Fruit fly (Drosophila melanogaster) whole organism, adult: ENCODE results near the gene ocn.
A peak's percentile ranks its signal among the peaks of the same experiment; 100 is the strongest.

Source experiments
- CG11617 ChIP-seq: fragments of 200-800 bp; sonication (Bioruptor generic); optimal IDR thresholded peaks from 2 replicates; lab custom pipeline; 2017; ENCODE audit warnings: mild to moderate bottlenecking, missing biosample characterization, missing genetic modification reagents, missing genetic modification characterization
- CG12768 ChIP-seq: fragments of 200-800 bp; sonication (Bioruptor generic); optimal IDR thresholded peaks from 2 replicates; lab custom pipeline; 2017; ENCODE audit warnings: missing biosample characterization, missing genetic modification characterization, mild to moderate bottlenecking, moderate library complexity, missing genetic modification reagents
- CG14711 ChIP-seq: fragments of 200-800 bp; sonication (Bioruptor generic); optimal IDR thresholded peaks from 2 replicates; lab custom pipeline; 2018; ENCODE audit warnings: missing biosample characterization, mild to moderate bottlenecking, missing genetic modification characterization, moderate library complexity
- CG1620 ChIP-seq: fragments of 200-800 bp; sonication (Bioruptor generic); optimal IDR thresholded peaks from 2 replicates; lab custom pipeline; 2016; ENCODE audit warnings: missing biosample characterization, missing genetic modification characterization
- CG33017 ChIP-seq: fragments of 200-800 bp; sonication (Bioruptor generic); optimal IDR thresholded peaks from 2 replicates; lab custom pipeline; 2018; ENCODE audit warnings: missing biosample characterization, mild to moderate bottlenecking, missing genetic modification characterization, moderate library complexity
- CG5204 ChIP-seq: fragments of 200-800 bp; sonication (Bioruptor generic); optimal IDR thresholded peaks from 2 replicates; lab custom pipeline; 2016; ENCODE audit warnings: missing biosample characterization, missing genetic modification characterization
- CG7045 ChIP-seq: fragments of 200-800 bp; sonication (Bioruptor generic); optimal IDR thresholded peaks from 2 replicates; lab custom pipeline; 2017; ENCODE audit warnings: missing biosample characterization, mild to moderate bottlenecking, missing genetic modification characterization
- CG7101 ChIP-seq: fragments of 200-800 bp; sonication (Bioruptor generic); optimal IDR thresholded peaks from 2 replicates; lab custom pipeline; 2018; ENCODE audit warnings: missing biosample characterization, mild to moderate bottlenecking, missing genetic modification characterization, moderate library complexity
- Clk ChIP-seq: fragments of 200-800 bp; sonication (Bioruptor generic); optimal IDR thresholded peaks from 2 replicates; lab custom pipeline; 2017; ENCODE audit warnings: missing biosample characterization, missing genetic modification characterization
- Crg-1 ChIP-seq: fragments of 200-800 bp; sonication (Bioruptor generic); optimal IDR thresholded peaks from 2 replicates; lab custom pipeline; 2016; ENCODE audit warnings: missing biosample characterization, missing genetic modification characterization
- Hr96 ChIP-seq: fragments of 200-800 bp; sonication (Bioruptor generic); optimal IDR thresholded peaks from 2 replicates; lab custom pipeline; 2016; ENCODE audit warnings: missing biosample characterization, missing genetic modification characterization
- Mnt ChIP-seq: fragments of 200-800 bp; sonication (Bioruptor generic); optimal IDR thresholded peaks from 2 replicates; lab custom pipeline; 2016; ENCODE audit warnings: missing biosample characterization, mild to moderate bottlenecking, missing genetic modification characterization
- bab1 ChIP-seq: fragments of 200-800 bp; sonication (Bioruptor generic); optimal IDR thresholded peaks from 3 replicates; lab custom pipeline; 2019; ENCODE audit warnings: missing biosample characterization, mild to moderate bottlenecking, missing genetic modification characterization, moderate library complexity
- cic ChIP-seq: fragments of 200-800 bp; sonication (Bioruptor generic); optimal IDR thresholded peaks from 2 replicates; lab custom pipeline; 2017; ENCODE audit warnings: missing biosample characterization, mild to moderate bottlenecking, missing genetic modification characterization, moderate library complexity
- cnc ChIP-seq, 2 experiments: fragments of >200 bp; optimal IDR thresholded peaks; 2 replicates each; lab custom pipeline; 2017
- kay ChIP-seq: fragments of 200-800 bp; sonication (Bioruptor generic); peaks from one replicate; lab custom pipeline; 2016; ENCODE audit warnings: missing biosample characterization, missing genetic modification characterization, borderline replicate concordance
- ovo ChIP-seq: fragments of 200-800 bp; sonication (Bioruptor generic); optimal IDR thresholded peaks from 2 replicates; lab custom pipeline; 2016; ENCODE audit warnings: missing biosample characterization, missing genetic modification characterization
- pad ChIP-seq: fragments of 200-800 bp; sonication (Bioruptor generic); optimal IDR thresholded peaks from 3 replicates; lab custom pipeline; 2017; ENCODE audit warnings: missing biosample characterization, missing genetic modification characterization, mild to moderate bottlenecking, moderate library complexity, missing genetic modification reagents
- tj ChIP-seq: fragments of 200-800 bp; sonication (Bioruptor generic); optimal IDR thresholded peaks from 3 replicates; lab custom pipeline; 2017; ENCODE audit warnings: missing biosample characterization, mild to moderate bottlenecking, missing genetic modification characterization, moderate library complexity
- toe ChIP-seq: fragments of 200-800 bp; sonication (Bioruptor generic); optimal IDR thresholded peaks from 2 replicates; lab custom pipeline; 2016; ENCODE audit warnings: missing biosample characterization, missing genetic modification characterization

ocn gene

dm6 chr3R:30000286-30000685, 37.2 kb downstream of the ocn start, which contains the start of gene Tace:
Tace (plus strand) TSS chr3R:30000530.
- TF ChIP-seq CG7101 (tag; lab: Kevin White, UChicago) (no peak), Crg-1 (no peak), ovo (GFP tag; lab: Kevin White, UChicago) (peak; percentile 9), CG11617 (no peak)

dm6 chr3R:29999495-29999894, 38.0 kb downstream of the ocn start, which contains the start of gene CG34298:
CG34298 (plus strand) TSS chr3R:29999795.
- TF ChIP-seq tj (GFP tag; lab: Kevin White, UChicago): no peak
- TF ChIP-seq CG14711: no peak
- TF ChIP-seq CG11617: no peak
- no peak for TF ChIP-seq CG7045 (GFP tag; lab: Kevin White, UChicago)
- no peak for TF ChIP-seq bab1 (GFP tag; lab: Kevin White, UChicago)
- TF ChIP-seq CG7101 (tag; lab: Kevin White, UChicago): no peak
- no peak for TF ChIP-seq Clk (GFP tag; lab: Kevin White, UChicago)
- TF ChIP-seq toe (GFP tag; lab: Kevin White, UChicago): no peak
- TF ChIP-seq pad (GFP tag; lab: Kevin White, UChicago): no peak
- no peak for TF ChIP-seq CG12768
- no peak for TF ChIP-seq Crg-1

dm6 chr3R:29997607-29998236, 39.8 kb downstream of the ocn start, which contains the start of the genes CG15525 and CG11504:
CG15525 (minus strand) TSS chr3R:29997676.
CG11504 (plus strand) TSS chr3R:29997900.
- TF ChIP-seq CG11617 (no peak), tj (GFP tag; lab: Kevin White, UChicago) (no peak), CG33017 (tag; lab: Kevin White, UChicago) (no peak), CG7101 (tag; lab: Kevin White, UChicago) (peak; percentile 18), pad (GFP tag; lab: Kevin White, UChicago) (no peak), ovo (GFP tag; lab: Kevin White, UChicago) (no peak), kay (GFP tag; lab: Kevin White, UChicago) (no peak), cic (GFP tag; lab: Kevin White, UChicago) (no peak), CG12768 (no peak), CG7045 (GFP tag; lab: Kevin White, UChicago) (no peak), toe (GFP tag; lab: Kevin White, UChicago) (no peak), Clk (GFP tag; lab: Kevin White, UChicago) (no peak), Hr96 (GFP tag; lab: Kevin White, UChicago) (no peak), bab1 (GFP tag; lab: Kevin White, UChicago) (peak; percentile 55), CG1620 (GFP tag; lab: Kevin White, UChicago) (peak; percentile 23), CG5204 (no peak), Crg-1 (no peak), CG14711 (peak; percentile 29), cnc (optimal IDR thresholded peaks at IDR 0.05; lab: Kevin White, UChicago) (no peak), Mnt (GFP tag; lab: Kevin White, UChicago) (peak; percentile 42)

dm6 chr3R:29995035-29995434, 42.5 kb downstream of the ocn start, which contains the start of the genes CG7903 and Sas-6:
CG7903 (minus strand) TSS chr3R:29995231.
Sas-6 (plus strand) TSS chr3R:29995357.
- TF ChIP-seq bab1 (GFP tag; lab: Kevin White, UChicago): no peak
- peak; percentile 1 for TF ChIP-seq CG14711
- TF ChIP-seq CG7045 (GFP tag; lab: Kevin White, UChicago): no peak
- peak; percentile 9 for TF ChIP-seq CG1620 (GFP tag; lab: Kevin White, UChicago)
- no peak for TF ChIP-seq toe (GFP tag; lab: Kevin White, UChicago)
- TF ChIP-seq ovo (GFP tag; lab: Kevin White, UChicago): no peak
- TF ChIP-seq CG33017 (tag; lab: Kevin White, UChicago): no peak
- no peak for TF ChIP-seq Hr96 (GFP tag; lab: Kevin White, UChicago)
- TF ChIP-seq Crg-1: no peak
- TF ChIP-seq Mnt (GFP tag; lab: Kevin White, UChicago): no peak

dm6 chr3R:29993134-29993533, 44.4 kb downstream of the ocn start, which contains the start of gene Acph-1:
Acph-1 (minus strand) TSS chr3R:29993411.
- TF ChIP-seq bab1 (GFP tag; lab: Kevin White, UChicago): peak; percentile 6
- TF ChIP-seq cic (GFP tag; lab: Kevin White, UChicago): no peak
- no peak for TF ChIP-seq Hr96 (GFP tag; lab: Kevin White, UChicago)
- TF ChIP-seq Mnt (GFP tag; lab: Kevin White, UChicago): no peak
- no peak for TF ChIP-seq tj (GFP tag; lab: Kevin White, UChicago)

dm6 chr3R:29990681-29991080, 46.8 kb downstream of the ocn start:
- TF ChIP-seq cnc (optimal IDR thresholded peaks at IDR 0.05; lab: Kevin White, UChicago) (no peak), CG5204 (no peak), Hr96 (GFP tag; lab: Kevin White, UChicago) (no peak), Crg-1 (no peak), bab1 (GFP tag; lab: Kevin White, UChicago) (no peak), kay (GFP tag; lab: Kevin White, UChicago) (no peak), CG1620 (GFP tag; lab: Kevin White, UChicago) (no peak), CG11617 (no peak), pad (GFP tag; lab: Kevin White, UChicago) (no peak), Clk (GFP tag; lab: Kevin White, UChicago) (no peak), CG33017 (tag; lab: Kevin White, UChicago) (no peak), CG7045 (GFP tag; lab: Kevin White, UChicago) (no peak), cic (GFP tag; lab: Kevin White, UChicago) (no peak), CG12768 (no peak), toe (GFP tag; lab: Kevin White, UChicago) (no peak), CG14711 (no peak), CG7101 (tag; lab: Kevin White, UChicago) (no peak), Mnt (GFP tag; lab: Kevin White, UChicago) (no peak)
